Fruit fly (Drosophila melanogaster): ENCODE data around the gene otu.

Gene otu

DNA sequence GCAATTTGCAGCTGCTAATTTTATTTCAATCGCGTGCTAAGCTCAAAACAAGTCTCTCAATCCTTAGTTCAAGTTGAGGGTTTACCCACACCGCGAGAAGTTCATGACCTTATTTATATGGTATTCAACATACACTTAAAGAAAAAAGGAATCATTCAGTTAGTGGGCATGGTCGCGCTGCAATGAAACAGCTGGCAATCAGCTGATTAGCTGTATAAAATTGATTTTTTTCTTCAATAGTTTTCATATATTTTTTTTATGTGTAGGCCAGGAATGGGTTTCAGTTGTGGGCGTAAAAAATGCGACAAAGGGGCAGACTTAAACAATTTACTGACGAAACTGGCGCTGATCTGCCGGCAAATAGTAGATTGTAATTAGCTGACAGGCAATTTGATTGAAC, 9.8 kb upstream of the otu start (continued):
- no peak for TF ChIP-seq CG15601 (tag; optimal IDR thresholded peaks at IDR 0.05)
- no peak for TF ChIP-seq CG6683 (GFP tag; optimal IDR thresholded peaks at IDR 0.05)
- TF ChIP-seq ssp (GFP tag; IDR thresholded peaks at IDR 0.05) = no peak
- TF ChIP-seq CG8089 (GFP tag; optimal IDR thresholded peaks at IDR 0.05) = no peak
- no peak for TF ChIP-seq CG9727 (GFP tag; optimal IDR thresholded peaks at IDR 0.05)
- TF ChIP-seq Usf (GFP tag; optimal IDR thresholded peaks at IDR 0.05) = no peak
- TF ChIP-seq run (tag; optimal IDR thresholded peaks at IDR 0.05) = no peak
- no peak for TF ChIP-seq B-H2 (GFP tag; optimal IDR thresholded peaks at IDR 0.05)
- TF ChIP-seq Med (GFP tag) = peak; percentile 81
- TF ChIP-seq gcm2 (GFP tag; optimal IDR thresholded peaks at IDR 0.05) = no peak
- TF ChIP-seq ATbp (GFP tag; optimal IDR thresholded peaks at IDR 0.05) = no peak
- TF ChIP-seq CG18764 (GFP tag; optimal IDR thresholded peaks at IDR 0.05) = no peak
- TF ChIP-seq CG34376 (GFP tag; optimal IDR thresholded peaks at IDR 0.05) = no peak
- TF ChIP-seq CG11085 (GFP tag; IDR thresholded peaks at IDR 0.05) = 0 out of 2 replicates have a peak, but pooled peaks have one; percentile 35
- TF ChIP-seq row (GFP tag; IDR thresholded peaks at IDR 0.05) = peak; percentile 33; the same call in 1 of the 3 replicates
- no peak for TF ChIP-seq CG13624 (GFP tag; optimal IDR thresholded peaks at IDR 0.05)
- peak; percentile 7 for TF ChIP-seq CG4820 (GFP tag; optimal IDR thresholded peaks at IDR 0.05)
- TF ChIP-seq Dip3 (GFP tag; optimal IDR thresholded peaks at IDR 0.05) = no peak
- TF ChIP-seq tio (GFP tag; optimal IDR thresholded peaks at IDR 0.05) = no peak
- TF ChIP-seq dmrt99B (tag; optimal IDR thresholded peaks at IDR 0.05) = peak; percentile 14
- no peak for TF ChIP-seq fd102C (GFP tag; optimal IDR thresholded peaks at IDR 0.05)
- no peak for TF ChIP-seq ken (GFP tag; IDR thresholded peaks at IDR 0.05)
- TF ChIP-seq CG5953 (GFP tag; IDR thresholded peaks at IDR 0.05) = no peak
- TF ChIP-seq CG3847 (GFP tag; IDR thresholded peaks at IDR 0.05) = no peak
- TF ChIP-seq jing (GFP tag; optimal IDR thresholded peaks at IDR 0.05) = no peak
- TF ChIP-seq CG30020 (tag; optimal IDR thresholded peaks at IDR 0.05) = no peak
- TF ChIP-seq cg (GFP tag; optimal IDR thresholded peaks at IDR 0.05) = no peak
- no peak for TF ChIP-seq CG8290 (GFP tag; optimal IDR thresholded peaks at IDR 0.05)
- no peak for TF ChIP-seq CG8290 (tag; optimal IDR thresholded peaks at IDR 0.05)
- 0 out of 2 replicates have a peak, but pooled peaks have one; percentile 34 for TF ChIP-seq CG32532 (GFP tag; IDR thresholded peaks at IDR 0.05)
- no peak for TF ChIP-seq CG32767 (GFP tag; IDR thresholded peaks at IDR 0.05)
- no peak for TF ChIP-seq Trl (optimal IDR thresholded peaks at IDR 0.05)
- no peak for TF ChIP-seq Trl (GFP tag; optimal IDR thresholded peaks at IDR 0.05)
- TF ChIP-seq Meics (GFP tag; optimal IDR thresholded peaks at IDR 0.05) = no peak
- TF ChIP-seq pzg (GFP tag; optimal IDR thresholded peaks at IDR 0.05) = no peak
- no peak for TF ChIP-seq stc (GFP tag; IDR thresholded peaks at IDR 0.05)
- no peak for TF ChIP-seq BEAF-32 (GFP tag; optimal IDR thresholded peaks at IDR 0.05)
- no peak for TF ChIP-seq CG8388 (GFP tag; optimal IDR thresholded peaks at IDR 0.05)
- no peak for TF ChIP-seq Mes4 (GFP tag; optimal IDR thresholded peaks at IDR 0.05)
- no peak for TF ChIP-seq Dfd (GFP tag; optimal IDR thresholded peaks at IDR 0.05)
- TF ChIP-seq E2f1 (GFP tag; IDR thresholded peaks at IDR 0.05) = 0 out of 2 replicates have a peak, but pooled peaks have one; percentile 16
- TF ChIP-seq ind (GFP tag; optimal IDR thresholded peaks at IDR 0.05) = peak; percentile 3
- 0 out of 2 replicates have a peak, but pooled peaks have one; percentile 22 for TF ChIP-seq Ada2b (GFP tag; IDR thresholded peaks at IDR 0.05)
- TF ChIP-seq NC2α (GFP tag; optimal IDR thresholded peaks at IDR 0.05) = no peak
- no peak for TF ChIP-seq schlank (tag; optimal IDR thresholded peaks at IDR 0.05)
- no peak for TF ChIP-seq Hmx (GFP tag; optimal IDR thresholded peaks at IDR 0.05)
- TF ChIP-seq Ets65A (GFP tag) = peak; percentile 74
- no peak for TF ChIP-seq pita (GFP tag; optimal IDR thresholded peaks at IDR 0.05)
- no peak for TF ChIP-seq esg (GFP tag; conservative IDR thresholded peaks at IDR 0.05)
- TF ChIP-seq lola (GFP tag; optimal IDR thresholded peaks at IDR 0.05) = no peak
- no peak for TF ChIP-seq CG11247 (GFP tag; IDR thresholded peaks at IDR 0.05)
- no peak for TF ChIP-seq TFAM (GFP tag; optimal IDR thresholded peaks at IDR 0.05)
- no peak for TF ChIP-seq Fer1 (GFP tag; optimal IDR thresholded peaks at IDR 0.05)
